Worm (Caenorhabditis elegans) whole organism, L4 larva: ENCODE results near the gene F42C5.5.

Source experiments
- ama-1 ChIP-seq: fragments of 150-350 bp; optimal IDR thresholded peaks from 2 replicates; lab custom pipeline; 2014; ENCODE audit warnings: inconsistent platforms, mixed read lengths
- ces-1 ChIP-seq: fragments of 150-350 bp; sonication (generic microtip); optimal IDR thresholded peaks from 4 replicates; lab custom pipeline; 2014; ENCODE audit warnings: missing biosample characterization, missing genetic modification reagents, missing genetic modification characterization
- dmd-8 ChIP-seq: fragments of 200-800 bp; sonication (Bioruptor generic); IDR thresholded peaks from 2 replicates; pipeline ENCODE4 v1.3.6; 2022; ENCODE audit warnings: missing genetic modification characterization, missing compliant biosample characterization
- dpl-1 ChIP-seq: fragments of 150-350 bp; optimal IDR thresholded peaks from 2 replicates; lab custom pipeline; 2014; ENCODE audit warnings: missing biosample characterization, missing genetic modification reagents, missing genetic modification characterization
- fkh-10 ChIP-seq: fragments of 150-350 bp; optimal IDR thresholded peaks from 2 replicates; lab custom pipeline; 2014; ENCODE audit warnings: missing biosample characterization, missing genetic modification reagents, missing genetic modification characterization
- jun-1 ChIP-seq: fragments of 150-350 bp; optimal IDR thresholded peaks from 2 replicates; lab custom pipeline; 2014; ENCODE audit warnings: missing biosample characterization, missing genetic modification reagents, missing genetic modification characterization
- lin-13 ChIP-seq: fragments of 150-350 bp; optimal IDR thresholded peaks from 2 replicates; lab custom pipeline; 2014; ENCODE audit warnings: missing biosample characterization, missing genetic modification reagents, missing genetic modification characterization
- lin-39 ChIP-seq: fragments of 150-350 bp; optimal IDR thresholded peaks from 2 replicates; lab custom pipeline; 2014; ENCODE audit warnings: missing biosample characterization, missing genetic modification reagents, missing genetic modification characterization
- lsy-2 ChIP-seq, 2 experiments: fragments of 150-350 bp in 1 of 2; sonication (generic microtip) in 1 of 2; optimal IDR thresholded peaks; 2 replicates each; lab custom pipeline; 2014 to 2017; ENCODE audit warnings: missing biosample characterization in 2 of 2, missing genetic modification characterization in 2 of 2
- mes-2 ChIP-seq: sonication (generic microtip); optimal IDR thresholded peaks from 2 replicates; lab custom pipeline; 2016; ENCODE audit warnings: missing genotype, mild to moderate bottlenecking, missing genetic modification characterization, missing compliant biosample characterization; ENCODE audit not compliant: poor library complexity, severe bottlenecking
- nhr-6 ChIP-seq: fragments of 150-350 bp; optimal IDR thresholded peaks from 2 replicates; lab custom pipeline; 2014; ENCODE audit warnings: missing biosample characterization, missing genetic modification characterization
- pqm-1 ChIP-seq: sonication (generic microtip); optimal IDR thresholded peaks from 2 replicates; lab custom pipeline; 2017; ENCODE audit warnings: missing biosample characterization, missing genetic modification characterization
- skn-1 ChIP-seq: fragments of 150-350 bp; optimal IDR thresholded peaks from 2 replicates; lab custom pipeline; 2014; ENCODE audit warnings: missing biosample characterization, missing genetic modification characterization
- vab-7 ChIP-seq: fragments of 200-800 bp; sonication (Bioruptor generic); IDR thresholded peaks from 2 replicates; pipeline ENCODE4 v1.3.6; 2022; ENCODE audit warnings: missing genetic modification reagents, missing genetic modification characterization, missing compliant biosample characterization

- TF ChIP-seq lin-13 (GFP tag; lab: Kevin White, UChicago) (no peak), dmd-8 (GFP tag; lab: Robert Waterston, UW) (no peak), lin-39 (tag; lab: Kevin White, UChicago) (no peak), ama-1 (lab: Kevin White, UChicago) (no peak), nhr-6 (tag; lab: Kevin White, UChicago) (no peak), dpl-1 (no peak), jun-1 (tag; lab: Kevin White, UChicago) (no peak), skn-1 (tag; lab: Kevin White, UChicago) (no peak), vab-7 (GFP tag; lab: Robert Waterston, UW) (no peak), fkh-10 (GFP tag; lab: Kevin White, UChicago) (no peak), ces-1 (no peak), mes-2 (no peak), lsy-2 (tag; optimal IDR thresholded peaks at IDR 0.05; lab: Kevin White, UChicago) (no peak), pqm-1 (tag; lab: Kevin White, UChicago) (no peak)
Measured at ce11 chrIV:7320688-7321087, 26.7 kb upstream of the F42C5.5 start.
